Fruit fly (Drosophila melanogaster) whole organism, wandering third instar larva: Measurements from ENCODE around the gene CG14153.

Experiments used
- Abd-B ChIP-seq: fragments of >200 bp; optimal IDR thresholded peaks from 2 replicates; lab custom pipeline; 2017; ENCODE audit warnings: missing biosample characterization, missing genetic modification characterization
- CG32264 ChIP-seq: fragments of 200-800 bp; sonication (Bioruptor generic); optimal IDR thresholded peaks from 2 replicates; lab custom pipeline; 2016; ENCODE audit warnings: missing biosample characterization, missing genetic modification characterization
- CG9705 ChIP-seq: fragments of 200-800 bp; sonication (Bioruptor generic); optimal IDR thresholded peaks from 2 replicates; lab custom pipeline; 2018; ENCODE audit warnings: missing biosample characterization, mild to moderate bottlenecking, missing genetic modification characterization
- CrebA ChIP-seq: fragments of 200-800 bp; sonication (Bioruptor generic); optimal IDR thresholded peaks from 2 replicates; lab custom pipeline; 2016; ENCODE audit warnings: missing biosample characterization, mild to moderate bottlenecking, missing genetic modification characterization, borderline replicate concordance
- Dfd ChIP-seq: fragments of >200 bp; optimal IDR thresholded peaks from 2 replicates; lab custom pipeline; 2017; ENCODE audit warnings: missing biosample characterization, missing genetic modification characterization
- Dif ChIP-seq: fragments of 200-275, 200-300 bp; sonication (Bioruptor generic); optimal IDR thresholded peaks from 2 replicates; lab custom pipeline; 2018; ENCODE audit warnings: missing biosample characterization, missing genetic modification characterization; ENCODE audit not compliant: partially characterized antibody
- GATAd ChIP-seq: sonication (Bioruptor generic); optimal IDR thresholded peaks from 2 replicates; lab custom pipeline; 2016; ENCODE audit warnings: missing biosample characterization, missing genetic modification characterization
- HLH106 ChIP-seq: fragments of 200-800 bp; optimal IDR thresholded peaks from 3 replicates; lab custom pipeline; 2019; ENCODE audit warnings: missing biosample characterization, mild to moderate bottlenecking, missing genetic modification characterization, moderate library complexity
- Hnf4 ChIP-seq: fragments of 200-800 bp; sonication (Bioruptor generic); optimal IDR thresholded peaks from 2 replicates; lab custom pipeline; 2016; ENCODE audit warnings: missing biosample characterization, mild to moderate bottlenecking, missing genetic modification characterization
- Hr78 ChIP-seq: fragments of >200 bp; optimal IDR thresholded peaks from 2 replicates; lab custom pipeline; 2017; ENCODE audit warnings: missing biosample characterization, missing genetic modification characterization
- Hr83 ChIP-seq: fragments of 200-300 bp; sonication (Bioruptor generic); optimal IDR thresholded peaks from 2 replicates; lab custom pipeline; 2016; ENCODE audit warnings: missing biosample characterization, mild to moderate bottlenecking, missing genetic modification characterization, moderate library complexity; ENCODE audit not compliant: poor library complexity, severe bottlenecking
- Jra ChIP-seq: sonication (Bioruptor generic); optimal IDR thresholded peaks from 2 replicates; lab custom pipeline; 2016; ENCODE audit warnings: missing biosample characterization, missing genetic modification characterization
- Mio ChIP-seq: sonication (Bioruptor generic); optimal IDR thresholded peaks from 2 replicates; lab custom pipeline; 2016; ENCODE audit warnings: missing biosample characterization, missing genetic modification characterization
- Myc ChIP-seq: fragments of >200 bp; optimal IDR thresholded peaks from 2 replicates; lab custom pipeline; 2017
- N ChIP-seq: fragments of >200 bp; optimal IDR thresholded peaks from 2 replicates; lab custom pipeline; 2018; ENCODE audit warnings: missing biosample characterization, missing external identifiers, missing genetic modification characterization
- OdsH ChIP-seq: fragments of 200-800 bp; sonication (Bioruptor generic); optimal IDR thresholded peaks from 2 replicates; lab custom pipeline; 2016; ENCODE audit warnings: missing biosample characterization, mild to moderate bottlenecking, missing genetic modification characterization
- Rel ChIP-seq, 2 experiments: fragments of 200-800 bp; sonication (Bioruptor generic) in 1 of 2; optimal IDR thresholded peaks; 2 replicates in 1 of 2; 3 replicates in 1 of 2; lab custom pipeline; 2016 to 2019; ENCODE audit warnings: mild to moderate bottlenecking in 2 of 2, missing biosample characterization in 2 of 2, missing genetic modification characterization in 2 of 2, moderate library complexity in 1 of 2
- Sp1 ChIP-seq: fragments of 200-800 bp; sonication (Bioruptor generic); optimal IDR thresholded peaks from 3 replicates; lab custom pipeline; 2019; ENCODE audit warnings: missing biosample characterization, mild to moderate bottlenecking, missing genetic modification characterization, moderate library complexity
- Vsx2 ChIP-seq: fragments of 200-300, 225-300 bp; sonication (Bioruptor generic); optimal IDR thresholded peaks from 2 replicates; lab custom pipeline; 2018; ENCODE audit warnings: missing biosample characterization, missing genetic modification characterization; ENCODE audit not compliant: partially characterized antibody
- br ChIP-seq: fragments of 200-800 bp; sonication (Bioruptor generic); optimal IDR thresholded peaks from 2 replicates; lab custom pipeline; 2016; ENCODE audit warnings: missing biosample characterization, missing genetic modification characterization
- brk ChIP-seq: fragments of 200-800 bp; sonication (Bioruptor generic); optimal IDR thresholded peaks from 2 replicates; lab custom pipeline; 2016; ENCODE audit warnings: missing biosample characterization, mild to moderate bottlenecking, missing genetic modification characterization
- dl ChIP-seq, 2 experiments: fragments of 175-275, 200-275 bp in 1 of 2; fragments of 200-275 bp in 1 of 2; sonication (Bioruptor generic); optimal IDR thresholded peaks; lab custom pipeline; 2018; ENCODE audit warnings: mild to moderate bottlenecking in 2 of 2, missing biosample characterization in 2 of 2, missing genetic modification characterization in 2 of 2, moderate library complexity in 2 of 2; ENCODE audit not compliant: partially characterized antibody in 2 of 2, insufficient read depth in 1 of 2
- dmrt93B ChIP-seq: fragments of 200-800 bp; sonication (Bioruptor generic); optimal IDR thresholded peaks from 2 replicates; lab custom pipeline; 2018; ENCODE audit warnings: missing biosample characterization, mild to moderate bottlenecking, missing genetic modification characterization
- dsf ChIP-seq: sonication (Bioruptor generic); optimal IDR thresholded peaks from 2 replicates; lab custom pipeline; 2016; ENCODE audit warnings: missing biosample characterization, missing genetic modification characterization, borderline replicate concordance
- ey ChIP-seq: fragments of 200-800 bp; sonication (Bioruptor generic); optimal IDR thresholded peaks from 2 replicates; lab custom pipeline; 2016; ENCODE audit warnings: missing biosample characterization, missing genetic modification characterization
- foxo ChIP-seq, 2 experiments: fragments of 200-800 bp; sonication (Bioruptor generic); optimal IDR thresholded peaks; 2 replicates in 1 of 2; 3 replicates in 1 of 2; lab custom pipeline; 2016 to 2017; ENCODE audit warnings: missing biosample characterization in 2 of 2, missing genetic modification characterization in 2 of 2
- fru ChIP-seq: fragments of 200-800 bp; sonication (Bioruptor generic); optimal IDR thresholded peaks from 3 replicates; lab custom pipeline; 2016; ENCODE audit warnings: missing biosample characterization, mild to moderate bottlenecking, missing genetic modification characterization
- h ChIP-seq: fragments of 200-800 bp; sonication (Bioruptor generic); optimal IDR thresholded peaks from 3 replicates; lab custom pipeline; 2016; ENCODE audit warnings: missing biosample characterization, mild to moderate bottlenecking, missing genetic modification characterization
- jim ChIP-seq: fragments of 175-275, 200-325 bp; sonication (Bioruptor generic); optimal IDR thresholded peaks from 2 replicates; lab custom pipeline; 2016; ENCODE audit warnings: missing biosample characterization, mild to moderate bottlenecking, missing genetic modification characterization
- lola ChIP-seq: fragments of >200 bp; optimal IDR thresholded peaks from 2 replicates; lab custom pipeline; 2017; ENCODE audit warnings: missing biosample characterization, missing genetic modification characterization
- pan ChIP-seq: fragments of >200 bp; optimal IDR thresholded peaks from 2 replicates; lab custom pipeline; 2017
- psq ChIP-seq: fragments of 200-800 bp; sonication (Bioruptor generic); optimal IDR thresholded peaks from 3 replicates; lab custom pipeline; 2017; ENCODE audit warnings: missing biosample characterization, mild to moderate bottlenecking, missing genetic modification characterization, moderate library complexity
- rgr ChIP-seq: fragments of 200-800 bp; sonication (Bioruptor generic); optimal IDR thresholded peaks from 3 replicates; lab custom pipeline; 2016; ENCODE audit warnings: missing biosample characterization, mild to moderate bottlenecking, missing genetic modification characterization
- sage ChIP-seq: fragments of 200-800 bp; sonication (Bioruptor generic); optimal IDR thresholded peaks from 2 replicates; lab custom pipeline; 2016; ENCODE audit warnings: missing biosample characterization, mild to moderate bottlenecking, missing genetic modification characterization
- sv ChIP-seq: fragments of 200-800 bp; sonication (Bioruptor generic); optimal IDR thresholded peaks from 3 replicates; lab custom pipeline; 2016; ENCODE audit warnings: missing biosample characterization, missing genetic modification characterization
- tai ChIP-seq: sonication (Bioruptor generic); optimal IDR thresholded peaks from 2 replicates; lab custom pipeline; 2016; ENCODE audit warnings: missing biosample characterization, missing genetic modification characterization
- usp ChIP-seq: fragments of >200 bp; optimal IDR thresholded peaks from 2 replicates; lab custom pipeline; 2017; ENCODE audit warnings: missing biosample characterization, missing genetic modification characterization
- woc ChIP-seq: sonication (Bioruptor generic); optimal IDR thresholded peaks from 2 replicates; lab custom pipeline; 2016; ENCODE audit warnings: missing biosample characterization, mild to moderate bottlenecking, missing genetic modification characterization

CG14153 gene

dm6 chr3L:10681814-10682213 lies 38.5 kb downstream of the CG14153 start:
- TF ChIP-seq fru (no peak), Sp1 (peak; percentile 2), Jra (GFP tag; lab: Kevin White, UChicago) (no peak), Hnf4 (GFP tag; lab: Kevin White, UChicago) (no peak), h (peak; percentile 57), Rel (GFP tag; optimal IDR thresholded peaks at IDR 0.05; lab: Kevin White, UChicago) (no peak), Rel (tag; optimal IDR thresholded peaks at IDR 0.05; lab: Kevin White, UChicago) (peak; percentile 12), brk (no peak), OdsH (GFP tag; lab: Kevin White, UChicago) (no peak), Dfd (GFP tag; lab: Kevin White, UChicago) (peak; percentile 57), CG9705 (GFP tag; lab: Kevin White, UChicago) (no peak), Abd-B (GFP tag; lab: Kevin White, UChicago) (no peak), pan (lab: Kevin White, UChicago) (no peak), sage (GFP tag; lab: Kevin White, UChicago) (peak; percentile 11), dl (GFP tag; optimal IDR thresholded peaks at IDR 0.05; lab: Kevin White, UChicago; ENCODE audit: insufficient read depth in 1 of 2, partially characterized antibody in 2 of 2) (peak; percentile 83 to 92), br (GFP tag; lab: Kevin White, UChicago) (peak; percentile 60), N (GFP tag; lab: Kevin White, UChicago) (no peak), Vsx2 (GFP tag; lab: Kevin White, UChicago) (no peak), CrebA (GFP tag; lab: Kevin White, UChicago) (no peak), rgr (GFP tag; lab: Kevin White, UChicago) (peak; percentile 5), Myc (no peak), sv (GFP tag; lab: Kevin White, UChicago) (no peak), foxo (GFP tag; optimal IDR thresholded peaks at IDR 0.05; lab: Kevin White, UChicago) (no peak), Dif (GFP tag; lab: Kevin White, UChicago) (peak; percentile 95), tai (no peak), dmrt93B (no peak), Mio (GFP tag; lab: Kevin White, UChicago) (no peak), woc (no peak), Hr78 (GFP tag; lab: Kevin White, UChicago) (no peak), psq (GFP tag; lab: Kevin White, UChicago) (peak; percentile 76), CG32264 (no peak)
- TF ChIP-seq, all 38 proteins: peak for 10

dm6 chr3L:10682725-10683367 lies 39.5 kb downstream of the CG14153 start:
- no peak for TF ChIP-seq CrebA (GFP tag; lab: Kevin White, UChicago)
- peak; percentile 68 for TF ChIP-seq tai
- peak; percentile 97 for TF ChIP-seq dmrt93B
- no peak for TF ChIP-seq lola (GFP tag; lab: Kevin White, UChicago)
- peak; percentile 72 for TF ChIP-seq Jra (GFP tag; lab: Kevin White, UChicago)
- TF ChIP-seq HLH106 = peak; percentile 97
- TF ChIP-seq br (GFP tag; lab: Kevin White, UChicago) = peak; percentile 87
- no peak for TF ChIP-seq Abd-B (GFP tag; lab: Kevin White, UChicago)
- TF ChIP-seq woc = peak; percentile 91
- peak in 1 of 2 experiments; percentile 0 for TF ChIP-seq dl (GFP tag; optimal IDR thresholded peaks at IDR 0.05; lab: Kevin White, UChicago; ENCODE audit: insufficient read depth in 1 of 2, partially characterized antibody in 2 of 2)
- TF ChIP-seq Mio (GFP tag; lab: Kevin White, UChicago) = peak; percentile 39
- peak; percentile 98 for TF ChIP-seq Sp1
- no peak for TF ChIP-seq N (GFP tag; lab: Kevin White, UChicago)
- peak; percentile 91 for TF ChIP-seq ey
- TF ChIP-seq Hnf4 (GFP tag; lab: Kevin White, UChicago) = peak; percentile 81
- peak; percentile 97 for TF ChIP-seq Dfd (GFP tag; lab: Kevin White, UChicago)
- peak; percentile 72 for TF ChIP-seq dsf (GFP tag; lab: Kevin White, UChicago)
- TF ChIP-seq Myc = no peak
- TF ChIP-seq usp (GFP tag; lab: Kevin White, UChicago) = no peak
- TF ChIP-seq Hr83 = peak; percentile 96
- TF ChIP-seq Dif (GFP tag; lab: Kevin White, UChicago) = peak; percentile 64
- TF ChIP-seq Rel (GFP tag; optimal IDR thresholded peaks at IDR 0.05; lab: Kevin White, UChicago) = peak; percentile 86
- TF ChIP-seq Rel (tag; optimal IDR thresholded peaks at IDR 0.05; lab: Kevin White, UChicago) = peak; percentile 76
- TF ChIP-seq brk = peak; percentile 91
- TF ChIP-seq psq (GFP tag; lab: Kevin White, UChicago) = peak; percentile 97
- TF ChIP-seq OdsH (GFP tag; lab: Kevin White, UChicago) = peak; percentile 98
- TF ChIP-seq sage (GFP tag; lab: Kevin White, UChicago) = peak; percentile 86
- peak; percentile 68 for TF ChIP-seq GATAd (GFP tag; lab: Kevin White, UChicago)
- peak; percentile 93 for TF ChIP-seq jim (GFP tag; lab: Kevin White, UChicago)
- TF ChIP-seq h = peak; percentile 96
- TF ChIP-seq rgr (GFP tag; lab: Kevin White, UChicago) = peak; percentile 96
- peak; percentile 27 to 98 for TF ChIP-seq foxo (GFP tag; optimal IDR thresholded peaks at IDR 0.05; lab: Kevin White, UChicago)
- peak; percentile 98 for TF ChIP-seq sv (GFP tag; lab: Kevin White, UChicago)
- no peak for TF ChIP-seq Vsx2 (GFP tag; lab: Kevin White, UChicago)
- TF ChIP-seq Hr78 (GFP tag; lab: Kevin White, UChicago) = no peak
- TF ChIP-seq CG9705 (GFP tag; lab: Kevin White, UChicago) = peak; percentile 93
- TF ChIP-seq pan (lab: Kevin White, UChicago) = no peak
- TF ChIP-seq fru = peak; percentile 94
- TF ChIP-seq CG32264 = peak; percentile 51
